Worm (Caenorhabditis elegans) whole organism, young adult: ENCODE data around the gene F11A10.5.

Experiments
- B0019.2 ChIP-seq: fragments of 200-800 bp; sonication (Bioruptor generic); conservative IDR thresholded peaks from 2 replicates; pipeline ENCODE4 v1.3.6; 2022; ENCODE audit warnings: missing genetic modification reagents, missing genetic modification characterization, missing compliant biosample characterization
- B0035.1 ChIP-seq: sonication (generic microtip); optimal IDR thresholded peaks from 2 replicates; lab custom pipeline; 2016; ENCODE audit warnings: missing genetic modification characterization, mild to moderate bottlenecking, missing compliant biosample characterization, missing genotype, missing genetic modification reagents
- B0261.1 ChIP-seq: sonication (generic microtip); optimal IDR thresholded peaks from 2 replicates; lab custom pipeline; 2016; ENCODE audit warnings: mild to moderate bottlenecking, missing genetic modification characterization, moderate library complexity, missing compliant biosample characterization
- B0336.3 ChIP-seq: fragments of 200-800 bp; sonication (Bioruptor generic); IDR thresholded peaks from 2 replicates; pipeline ENCODE4 v1.3.6; 2022; ENCODE audit warnings: missing genetic modification characterization, missing compliant biosample characterization
- D2030.7 ChIP-seq: fragments of 200-800 bp; sonication (Bioruptor generic); IDR thresholded peaks from 2 replicates; pipeline ENCODE4 v1.3.6; 2022; ENCODE audit warnings: missing genetic modification reagents, missing genetic modification characterization, missing compliant biosample characterization
- F10E7.11 ChIP-seq: sonication (generic microtip); optimal IDR thresholded peaks from 2 replicates; lab custom pipeline; 2017; ENCODE audit warnings: mild to moderate bottlenecking, missing genetic modification characterization, moderate library complexity, missing compliant biosample characterization
- F22D6.2 ChIP-seq: sonication (generic microtip); optimal IDR thresholded peaks from 2 replicates; lab custom pipeline; 2016; ENCODE audit warnings: mild to moderate bottlenecking, missing genetic modification characterization, missing compliant biosample characterization
- F33H1.4 ChIP-seq: fragments of 200-800 bp; sonication (Bioruptor generic); IDR thresholded peaks from 2 replicates; pipeline ENCODE4 v1.3.6; 2022; ENCODE audit warnings: missing genetic modification reagents, missing genetic modification characterization, missing compliant biosample characterization
- F37B4.10 ChIP-seq: fragments of 200-800 bp; sonication (Bioruptor generic); IDR thresholded peaks from 2 replicates; pipeline ENCODE4 v1.3.6; 2022; ENCODE audit warnings: missing genetic modification characterization, missing compliant biosample characterization
- F39B2.1 ChIP-seq: fragments of 200-800 bp; sonication (Bioruptor generic); IDR thresholded peaks from 2 replicates; pipeline ENCODE4 v1.3.6; 2022; ENCODE audit warnings: missing genetic modification reagents, missing genetic modification characterization, missing compliant biosample characterization
- F55B11.4 ChIP-seq: sonication (generic microtip); optimal IDR thresholded peaks from 2 replicates; lab custom pipeline; 2016; ENCODE audit warnings: missing compliant biosample characterization, missing genetic modification characterization, borderline replicate concordance; ENCODE audit not compliant: insufficient read depth
- F57C9.4 ChIP-seq: sonication (generic microtip); optimal IDR thresholded peaks from 2 replicates; lab custom pipeline; 2017; ENCODE audit warnings: mild to moderate bottlenecking, missing genetic modification characterization, missing compliant biosample characterization
- K11D2.4 ChIP-seq: fragments of 200-800 bp; sonication (Bioruptor generic); IDR thresholded peaks from 2 replicates; pipeline ENCODE4 v1.3.6; 2022; ENCODE audit warnings: missing genetic modification reagents, missing genetic modification characterization, missing compliant biosample characterization
- K12H6.12 ChIP-seq: fragments of 200-800 bp; sonication (Bioruptor generic); optimal IDR thresholded peaks from 2 replicates; lab custom pipeline; 2018; ENCODE audit warnings: mild to moderate bottlenecking, missing genetic modification characterization, missing compliant biosample characterization
- T26A5.8 ChIP-seq: sonication (generic microtip); optimal IDR thresholded peaks from 2 replicates; lab custom pipeline; 2016; ENCODE audit warnings: missing genetic modification characterization, missing compliant biosample characterization
- Y67H2A.10 ChIP-seq: fragments of 200-800 bp; sonication (Bioruptor generic); conservative IDR thresholded peaks from 2 replicates; pipeline ENCODE4 v1.3.6; 2022; ENCODE audit warnings: missing genetic modification reagents, missing genetic modification characterization, missing compliant biosample characterization
- Y95B8A.8 ChIP-seq: fragments of 200-800 bp; sonication (Bioruptor generic); IDR thresholded peaks from 2 replicates; pipeline ENCODE4 v1.3.6; 2022; ENCODE audit warnings: missing genetic modification reagents, missing genetic modification characterization, missing compliant biosample characterization
- aptf-2 ChIP-seq: fragments of 200-800 bp; sonication (Bioruptor generic); conservative IDR thresholded peaks from 2 replicates; pipeline ENCODE4 v1.3.6; 2022; ENCODE audit warnings: missing genetic modification reagents, missing genetic modification characterization, missing compliant biosample characterization
- aptf-3 ChIP-seq: fragments of 200-800 bp; sonication (Bioruptor generic); IDR thresholded peaks from 2 replicates; pipeline ENCODE4 v1.3.6; 2022; ENCODE audit warnings: missing genetic modification characterization, missing compliant biosample characterization
- attf-3 ChIP-seq: fragments of 200-800 bp; sonication (Bioruptor generic); conservative IDR thresholded peaks from 2 replicates; pipeline ENCODE4 v1.3.6; 2022; ENCODE audit warnings: missing genetic modification reagents, missing genetic modification characterization, missing compliant biosample characterization
- cebp-1 ChIP-seq, 2 experiments: fragments of 200-800 bp in 1 of 2; sonication (Bioruptor generic) in 1 of 2; sonication (generic microtip) in 1 of 2; IDR thresholded peaks in 1 of 2; optimal IDR thresholded peaks in 1 of 2; 2 replicates each; pipeline versions ENCODE4 v1.3.6 to Lab custom; 2017 to 2022; ENCODE audit warnings: missing compliant biosample characterization in 2 of 2, missing genetic modification characterization in 2 of 2, mild to moderate bottlenecking in 1 of 2, missing genetic modification reagents in 1 of 2, moderate library complexity in 1 of 2
- ceh-58 ChIP-seq: fragments of 200-800 bp; sonication (Bioruptor generic); IDR thresholded peaks from 2 replicates; pipeline ENCODE4 v1.3.6; 2022; ENCODE audit warnings: missing genetic modification characterization, missing compliant biosample characterization
- ceh-79 ChIP-seq: sonication (generic microtip); optimal IDR thresholded peaks from 2 replicates; lab custom pipeline; 2017; ENCODE audit warnings: mild to moderate bottlenecking, missing genetic modification characterization, missing compliant biosample characterization
- die-1 ChIP-seq: sonication (generic microtip); optimal IDR thresholded peaks from 2 replicates; lab custom pipeline; 2016; ENCODE audit warnings: missing genotype, mild to moderate bottlenecking, missing genetic modification characterization, missing compliant biosample characterization
- dpff-1 ChIP-seq: sonication (generic microtip); optimal IDR thresholded peaks from 2 replicates; lab custom pipeline; 2017; ENCODE audit warnings: mild to moderate bottlenecking, missing genetic modification characterization, missing compliant biosample characterization
- efl-1 ChIP-seq: fragments of 150-350 bp; optimal IDR thresholded peaks from 2 replicates; lab custom pipeline; 2014; ENCODE audit warnings: missing biosample characterization, missing genetic modification reagents, missing genetic modification characterization
- egl-44 ChIP-seq: fragments of 200-800 bp; sonication (Bioruptor generic); IDR thresholded peaks from 2 replicates; pipeline ENCODE4 v1.3.6; 2022; ENCODE audit warnings: missing genetic modification reagents, missing genetic modification characterization, missing compliant biosample characterization
- ekl-4 ChIP-seq: fragments of 200-800 bp; sonication (Bioruptor generic); IDR thresholded peaks from 2 replicates; pipeline ENCODE4 v1.3.6; 2022; ENCODE audit warnings: missing genetic modification reagents, missing genetic modification characterization, missing compliant biosample characterization
- fkh-3 ChIP-seq: sonication (generic microtip); optimal IDR thresholded peaks from 2 replicates; lab custom pipeline; 2016; ENCODE audit warnings: mild to moderate bottlenecking, missing genetic modification characterization, missing compliant biosample characterization
- hmg-20 ChIP-seq: fragments of 200-800 bp; sonication (Bioruptor generic); IDR thresholded peaks from 2 replicates; pipeline ENCODE4 v1.3.6; 2022; ENCODE audit warnings: missing genetic modification reagents, missing genetic modification characterization, missing compliant biosample characterization
- hrde-1 ChIP-seq: sonication (generic microtip); optimal IDR thresholded peaks from 2 replicates; lab custom pipeline; 2016; ENCODE audit warnings: missing genetic modification characterization, mild to moderate bottlenecking, missing compliant biosample characterization, moderate library complexity, missing genotype, missing genetic modification reagents, borderline replicate concordance
- let-607 ChIP-seq, 2 experiments: fragments of 200-800 bp in 1 of 2; sonication (Bioruptor generic) in 1 of 2; sonication (generic microtip) in 1 of 2; optimal IDR thresholded peaks; 2 replicates each; lab custom pipeline; 2016 to 2018; ENCODE audit warnings: mild to moderate bottlenecking in 2 of 2, missing compliant biosample characterization in 2 of 2, missing genetic modification characterization in 2 of 2, moderate library complexity in 2 of 2, missing genotype in 1 of 2
- lin-35 ChIP-seq, 3 experiments: fragments of 150-350 bp in 2 of 3; sonication (generic microtip) in 1 of 3; optimal IDR thresholded peaks; 2 replicates each; lab custom pipeline; 2014 to 2018; ENCODE audit warnings: missing biosample characterization in 3 of 3, missing genetic modification characterization in 3 of 3, missing genetic modification reagents in 3 of 3
- mcd-1 ChIP-seq: fragments of 200-800 bp; sonication (Bioruptor generic); IDR thresholded peaks from 2 replicates; pipeline ENCODE4 v1.3.6; 2022; ENCODE audit warnings: missing genetic modification reagents, missing genetic modification characterization, missing compliant biosample characterization
- mes-4 ChIP-seq: sonication (generic microtip); optimal IDR thresholded peaks from 2 replicates; lab custom pipeline; 2016; ENCODE audit warnings: missing genotype, missing genetic modification characterization, missing compliant biosample characterization
- nfya-2 ChIP-seq: fragments of 200-800 bp; sonication (Bioruptor generic); IDR thresholded peaks from 2 replicates; pipeline ENCODE4 v1.3.6; 2022; ENCODE audit warnings: missing genetic modification reagents, missing genetic modification characterization, missing compliant biosample characterization
- nfyb-1 ChIP-seq: fragments of 200-800 bp; sonication (Bioruptor generic); IDR thresholded peaks from 2 replicates; pipeline ENCODE4 v1.3.6; 2022; ENCODE audit warnings: missing genetic modification reagents, missing genetic modification characterization, missing compliant biosample characterization
- nhr-27 ChIP-seq: fragments of 200-800 bp; sonication (Bioruptor generic); optimal IDR thresholded peaks from 2 replicates; lab custom pipeline; 2018; ENCODE audit warnings: mild to moderate bottlenecking, missing genetic modification characterization, moderate library complexity, missing compliant biosample characterization
- nhr-80 ChIP-seq: sonication (generic microtip); optimal IDR thresholded peaks from 2 replicates; lab custom pipeline; 2016; ENCODE audit warnings: missing genetic modification characterization, missing compliant biosample characterization
- nhr-90 ChIP-seq: sonication (generic microtip); optimal IDR thresholded peaks from 2 replicates; lab custom pipeline; 2016; ENCODE audit warnings: missing genotype, mild to moderate bottlenecking, missing genetic modification characterization, missing compliant biosample characterization
- pha-4 ChIP-seq: fragments of 150-350 bp; sonication (generic microtip); optimal IDR thresholded peaks from 2 replicates; lab custom pipeline; 2014; ENCODE audit warnings: missing biosample characterization, missing genetic modification reagents, missing genetic modification characterization
- rec-8 ChIP-seq, 2 experiments: sonication (generic microtip); optimal IDR thresholded peaks; 2 replicates each; lab custom pipeline; 2016; ENCODE audit warnings: mild to moderate bottlenecking in 2 of 2, missing genetic modification characterization in 2 of 2, missing genetic modification reagents in 2 of 2, missing genotype in 2 of 2, missing biosample characterization in 1 of 2, missing compliant biosample characterization in 1 of 2, moderate library complexity in 1 of 2
- rpc-1 ChIP-seq, 2 experiments: fragments of 150-350 bp in 1 of 2; sonication (generic microtip) in 1 of 2; optimal IDR thresholded peaks; 2 replicates each; lab custom pipeline; 2014 to 2018; ENCODE audit warnings: missing biosample characterization in 1 of 2, missing genetic modification characterization in 1 of 2, missing genetic modification reagents in 1 of 2, missing genotype in 1 of 2
- sea-2 ChIP-seq: fragments of 200-800 bp; sonication (Bioruptor generic); IDR thresholded peaks from 2 replicates; pipeline ENCODE4 v1.3.6; 2022; ENCODE audit warnings: missing genetic modification characterization, missing compliant biosample characterization
- snpc-4 ChIP-seq, 5 experiments: fragments of 150-350 bp in 1 of 5; sonication (generic microtip) in 4 of 5; optimal IDR thresholded peaks; 2 replicates each; lab custom pipeline; 2014 to 2018; ENCODE audit warnings: missing genetic modification characterization in 5 of 5, missing biosample characterization in 3 of 5, antibody characterized with exemption in 2 of 5, mild to moderate bottlenecking in 2 of 5, missing compliant biosample characterization in 2 of 5, missing genotype in 2 of 5, moderate library complexity in 2 of 5, missing genetic modification reagents in 1 of 5
- sptf-2 ChIP-seq: fragments of 200-800 bp; sonication (Bioruptor generic); optimal IDR thresholded peaks from 2 replicates; lab custom pipeline; 2018; ENCODE audit warnings: mild to moderate bottlenecking, missing genetic modification characterization, missing compliant biosample characterization

The F11A10.5 gene

DNA sequence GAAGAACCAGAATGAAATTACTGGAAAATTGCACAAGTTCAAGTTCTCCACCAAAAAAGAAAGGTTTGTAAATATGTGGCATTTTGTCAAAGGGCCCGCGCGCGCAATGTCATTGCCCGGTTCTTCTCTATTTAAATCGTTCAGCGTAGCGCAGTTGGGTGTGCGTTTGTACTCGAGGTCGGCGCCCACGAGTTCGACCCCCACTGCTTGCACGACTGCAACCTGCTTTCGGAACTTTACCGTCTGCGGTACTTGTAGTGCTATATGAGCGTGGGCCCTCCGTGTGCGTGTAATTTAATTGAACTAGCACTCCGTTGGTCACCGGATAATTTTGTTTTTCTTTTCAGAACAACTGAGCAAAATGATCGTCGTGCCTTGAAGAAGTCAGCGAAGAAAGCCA lies 7.4 kb upstream of the F11A10.5 start (continued):
- TF ChIP-seq ceh-58 (no peak), attf-3 (peak; percentile 64), fkh-3 (tag; lab: Kevin White, UChicago) (peak; percentile 55), aptf-2 (GFP tag; lab: Robert Waterston, UW) (peak; percentile 71; the same call in 1 of the 2 replicates), rpc-1 (optimal IDR thresholded peaks at IDR 0.05; lab: Kevin White, UChicago) (peak; percentile 80), rpc-1 (tag; optimal IDR thresholded peaks at IDR 0.05; lab: Kevin White, UChicago) (peak; percentile 91), sptf-2 (GFP tag; lab: Kevin White, UChicago) (peak; percentile 93), F55B11.4 (tag; lab: Kevin White, UChicago) (no peak), B0261.1 (tag; lab: Kevin White, UChicago) (peak; percentile 91), nfyb-1 (GFP tag; lab: Robert Waterston, UW) (peak; percentile 90), F39B2.1 (GFP tag; lab: Robert Waterston, UW) (no peak), aptf-3 (peak; percentile 91), sea-2 (GFP tag; lab: Robert Waterston, UW) (no peak)

DNA sequence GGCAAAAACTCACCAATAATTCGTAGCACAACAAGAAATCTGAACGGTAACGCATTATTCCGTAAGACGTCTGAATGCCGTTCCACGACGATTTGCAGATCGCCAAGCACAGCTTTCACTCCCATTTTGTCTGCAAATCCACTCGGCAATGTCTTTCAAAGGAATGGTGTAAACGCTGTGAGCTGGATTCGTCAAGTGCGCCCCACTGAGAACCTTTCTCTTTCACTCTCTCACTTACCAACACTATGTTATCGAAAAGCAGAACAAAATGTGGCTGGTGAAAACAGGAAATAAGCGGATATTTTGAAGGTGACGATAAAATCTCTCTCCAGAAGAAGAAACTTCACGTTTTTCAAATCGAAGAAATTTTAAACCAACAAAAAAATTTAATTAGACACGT lies 5.0 kb upstream of the F11A10.5 start:
- TF ChIP-seq aptf-2 (GFP tag; lab: Robert Waterston, UW), result no peak
- no peak for TF ChIP-seq let-607 (tag; optimal IDR thresholded peaks at IDR 0.05; lab: Kevin White, UChicago)
- TF ChIP-seq nhr-90, result no peak
- no peak for TF ChIP-seq mes-4
- TF ChIP-seq hmg-20, result no peak
- no peak for TF ChIP-seq cebp-1 (GFP tag; IDR thresholded peaks at IDR 0.05; lab: Robert Waterston, UW)
- TF ChIP-seq cebp-1 (tag; optimal IDR thresholded peaks at IDR 0.05; lab: Kevin White, UChicago), result peak; percentile 25
- TF ChIP-seq snpc-4 (GFP tag; optimal IDR thresholded peaks at IDR 0.05; lab: Kevin White, UChicago), result no peak
- no peak for TF ChIP-seq snpc-4 (tag; optimal IDR thresholded peaks at IDR 0.05; lab: Kevin White, UChicago)
- no peak for TF ChIP-seq rec-8 (tag; optimal IDR thresholded peaks at IDR 0.05; lab: Kevin White, UChicago)
- no peak for TF ChIP-seq nfya-2 (GFP tag; lab: Robert Waterston, UW)
- peak in 1 of 3 experiments; percentile 14 for TF ChIP-seq lin-35 (GFP tag; optimal IDR thresholded peaks at IDR 0.05; lab: Kevin White, UChicago)
- TF ChIP-seq ceh-79 (tag; lab: Kevin White, UChicago), result no peak
- no peak for TF ChIP-seq F57C9.4 (tag; lab: Kevin White, UChicago)
- no peak for TF ChIP-seq F22D6.2 (tag; lab: Kevin White, UChicago)
- no peak for TF ChIP-seq Y95B8A.8 (GFP tag; lab: Robert Waterston, UW)
- no peak for TF ChIP-seq F10E7.11 (tag; lab: Kevin White, UChicago)
- 0 out of 2 replicates have a peak, but pooled peaks have one; percentile 39 for TF ChIP-seq B0336.3
- TF ChIP-seq B0035.1 (tag; lab: Kevin White, UChicago), result no peak
- no peak for TF ChIP-seq die-1 (tag; lab: Kevin White, UChicago)
- no peak for TF ChIP-seq dpff-1 (tag; lab: Kevin White, UChicago)
- TF ChIP-seq F33H1.4 (GFP tag; lab: Robert Waterston, UW), result no peak
- no peak for TF ChIP-seq efl-1 (GFP tag; lab: Kevin White, UChicago)
- peak; percentile 19 for TF ChIP-seq hrde-1 (tag; lab: Kevin White, UChicago)
- no peak for TF ChIP-seq K12H6.12 (tag; lab: Kevin White, UChicago)
- TF ChIP-seq nhr-27 (tag; lab: Kevin White, UChicago), result no peak
- TF ChIP-seq B0019.2 (GFP tag; lab: Robert Waterston, UW), result no peak
- no peak for TF ChIP-seq D2030.7 (GFP tag; lab: Robert Waterston, UW)
- no peak for TF ChIP-seq T26A5.8 (tag; lab: Kevin White, UChicago)
- peak; percentile 48; the same call in 1 of the 2 replicates for TF ChIP-seq mcd-1 (GFP tag; lab: Robert Waterston, UW)
- TF ChIP-seq nhr-80 (tag; lab: Kevin White, UChicago), result peak; percentile 14
- TF ChIP-seq fkh-3 (tag; lab: Kevin White, UChicago), result no peak
- TF ChIP-seq ekl-4 (GFP tag; lab: Robert Waterston, UW), result peak; percentile 66
- TF ChIP-seq egl-44, result no peak
- TF ChIP-seq pha-4 (tag; lab: Kevin White, UChicago), result no peak
- TF ChIP-seq F37B4.10 (GFP tag; lab: Robert Waterston, UW), result no peak
- no peak for TF ChIP-seq K11D2.4 (GFP tag; lab: Robert Waterston, UW)
- TF ChIP-seq Y67H2A.10 (GFP tag; lab: Robert Waterston, UW), result no peak
